Fruit fly (Drosophila melanogaster) whole organism, adult: ENCODE results near the gene CG43938.
A peak's percentile ranks its signal among the peaks of the same experiment; 100 is the strongest.

Experiments used
- CG11617 ChIP-seq: fragments of 200-800 bp; sonication (Bioruptor generic); optimal IDR thresholded peaks from 2 replicates; lab custom pipeline; 2017; ENCODE audit warnings: mild to moderate bottlenecking, missing biosample characterization, missing genetic modification reagents, missing genetic modification characterization
- CG12768 ChIP-seq: fragments of 200-800 bp; sonication (Bioruptor generic); optimal IDR thresholded peaks from 2 replicates; lab custom pipeline; 2017; ENCODE audit warnings: missing biosample characterization, missing genetic modification characterization, mild to moderate bottlenecking, moderate library complexity, missing genetic modification reagents
- CG14711 ChIP-seq: fragments of 200-800 bp; sonication (Bioruptor generic); optimal IDR thresholded peaks from 2 replicates; lab custom pipeline; 2018; ENCODE audit warnings: missing biosample characterization, mild to moderate bottlenecking, missing genetic modification characterization, moderate library complexity
- CG1620 ChIP-seq: fragments of 200-800 bp; sonication (Bioruptor generic); optimal IDR thresholded peaks from 2 replicates; lab custom pipeline; 2016; ENCODE audit warnings: missing biosample characterization, missing genetic modification characterization
- CG33017 ChIP-seq: fragments of 200-800 bp; sonication (Bioruptor generic); optimal IDR thresholded peaks from 2 replicates; lab custom pipeline; 2018; ENCODE audit warnings: missing biosample characterization, mild to moderate bottlenecking, missing genetic modification characterization, moderate library complexity
- CG7045 ChIP-seq: fragments of 200-800 bp; sonication (Bioruptor generic); optimal IDR thresholded peaks from 2 replicates; lab custom pipeline; 2017; ENCODE audit warnings: missing biosample characterization, mild to moderate bottlenecking, missing genetic modification characterization
- Crg-1 ChIP-seq: fragments of 200-800 bp; sonication (Bioruptor generic); optimal IDR thresholded peaks from 2 replicates; lab custom pipeline; 2016; ENCODE audit warnings: missing biosample characterization, missing genetic modification characterization
- Hr96 ChIP-seq: fragments of 200-800 bp; sonication (Bioruptor generic); optimal IDR thresholded peaks from 2 replicates; lab custom pipeline; 2016; ENCODE audit warnings: missing biosample characterization, missing genetic modification characterization
- Mnt ChIP-seq: fragments of 200-800 bp; sonication (Bioruptor generic); optimal IDR thresholded peaks from 2 replicates; lab custom pipeline; 2016; ENCODE audit warnings: missing biosample characterization, mild to moderate bottlenecking, missing genetic modification characterization
- bab1 ChIP-seq: fragments of 200-800 bp; sonication (Bioruptor generic); optimal IDR thresholded peaks from 3 replicates; lab custom pipeline; 2019; ENCODE audit warnings: missing biosample characterization, mild to moderate bottlenecking, missing genetic modification characterization, moderate library complexity
- cnc ChIP-seq, 2 experiments: fragments of >200 bp; optimal IDR thresholded peaks; 2 replicates each; lab custom pipeline; 2017
- kay ChIP-seq: fragments of 200-800 bp; sonication (Bioruptor generic); peaks from one replicate; lab custom pipeline; 2016; ENCODE audit warnings: missing biosample characterization, missing genetic modification characterization, borderline replicate concordance

DNA sequence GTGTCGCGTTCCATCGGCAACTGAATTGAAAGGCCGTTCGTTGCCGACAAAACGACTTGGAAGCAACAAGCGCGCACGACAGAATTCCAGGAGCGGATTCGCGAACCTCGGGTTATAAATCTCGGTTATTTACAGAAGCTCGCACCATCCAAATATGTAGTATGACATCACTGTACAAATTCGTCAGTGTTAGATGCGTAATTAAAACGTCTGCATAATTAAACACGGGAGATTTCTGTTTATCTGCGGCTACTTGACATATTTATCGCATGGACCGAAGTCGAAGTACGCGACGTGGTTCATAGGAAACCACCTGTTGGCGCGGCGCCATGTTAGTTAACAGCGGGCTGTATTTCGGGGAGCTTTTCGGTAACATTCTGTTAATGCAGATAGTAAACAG is 50.5 kb downstream of the CG43938 start, which contains the start of gene Ac78C:
- TF ChIP-seq CG14711: peak; percentile 74
- peak; percentile 53 for TF ChIP-seq CG11617
- TF ChIP-seq cnc (optimal IDR thresholded peaks at IDR 0.05; lab: Kevin White, UChicago): no peak
- TF ChIP-seq CG7045 (GFP tag; lab: Kevin White, UChicago): peak; percentile 88
- no peak for TF ChIP-seq kay (GFP tag; lab: Kevin White, UChicago)
- peak; percentile 75 for TF ChIP-seq CG1620
- peak; percentile 75 for TF ChIP-seq bab1 (GFP tag; lab: Kevin White, UChicago)
- TF ChIP-seq CG33017 (tag; lab: Kevin White, UChicago): peak; percentile 86
- TF ChIP-seq Crg-1 (GFP tag; lab: Kevin White, UChicago): peak; percentile 70
- TF ChIP-seq CG12768 (GFP tag; lab: Kevin White, UChicago): peak; percentile 95
- TF ChIP-seq Hr96 (GFP tag; lab: Kevin White, UChicago): peak; percentile 89
- peak; percentile 81 for TF ChIP-seq Mnt
